Worm (Caenorhabditis elegans) whole organism, L2 larva: ENCODE measurements around the gene fbxa-112.
"Not testable (repeated sequence)": the region's sequence is repeated elsewhere in the genome, so short reads cannot be mapped to it uniquely, and the experiment has no call there.

Experiments
- C34F6.9 ChIP-seq: fragments of 150-350 bp; optimal IDR thresholded peaks from 2 replicates; lab custom pipeline; 2014; ENCODE audit warnings: missing biosample characterization, missing genetic modification characterization
- Y55F3AM.14 ChIP-seq: fragments of 200-800 bp; sonication (Bioruptor generic); optimal IDR thresholded peaks from 2 replicates; lab custom pipeline; 2018; ENCODE audit warnings: mild to moderate bottlenecking, missing genetic modification characterization, missing compliant biosample characterization
- ZK546.5 ChIP-seq: sonication (generic microtip); optimal IDR thresholded peaks from 2 replicates; lab custom pipeline; 2017; ENCODE audit warnings: missing biosample characterization, missing genetic modification characterization
- alr-1 ChIP-seq: fragments of 150-350 bp; optimal IDR thresholded peaks from 2 replicates; lab custom pipeline; 2014; ENCODE audit warnings: missing biosample characterization, missing genetic modification characterization
- aly-2 ChIP-seq: fragments of 150-350 bp; optimal IDR thresholded peaks from 2 replicates; lab custom pipeline; 2014; ENCODE audit warnings: missing biosample characterization, missing genetic modification characterization
- ceh-82 ChIP-seq: fragments of 150-350 bp; optimal IDR thresholded peaks from 2 replicates; lab custom pipeline; 2014; ENCODE audit warnings: missing biosample characterization, missing genetic modification characterization
- crh-2 ChIP-seq: sonication (generic microtip); optimal IDR thresholded peaks from 2 replicates; lab custom pipeline; 2017; ENCODE audit warnings: missing biosample characterization, missing genetic modification characterization
- dmd-4 ChIP-seq: sonication (generic microtip); optimal IDR thresholded peaks from 2 replicates; lab custom pipeline; 2017; ENCODE audit warnings: missing biosample characterization, missing genetic modification characterization
- fos-1 ChIP-seq: fragments of 150-350 bp; optimal IDR thresholded peaks from 2 replicates; lab custom pipeline; 2014; ENCODE audit warnings: missing biosample characterization, missing genetic modification characterization
- gmeb-1 ChIP-seq: fragments of 150-350 bp; optimal IDR thresholded peaks from 2 replicates; lab custom pipeline; 2014; ENCODE audit warnings: missing biosample characterization, missing genetic modification characterization
- lin-11 ChIP-seq: fragments of 150-350 bp; sonication (generic microtip); optimal IDR thresholded peaks from 2 replicates; lab custom pipeline; 2014; ENCODE audit warnings: missing biosample characterization, missing genetic modification characterization, inconsistent platforms, mixed read lengths
- lin-13 ChIP-seq: fragments of 150-350 bp; optimal IDR thresholded peaks from 2 replicates; lab custom pipeline; 2014; ENCODE audit warnings: missing biosample characterization, missing genetic modification reagents, missing genetic modification characterization
- lin-39 ChIP-seq: fragments of 150-350 bp; optimal IDR thresholded peaks from 2 replicates; lab custom pipeline; 2014; ENCODE audit warnings: missing biosample characterization, missing genetic modification reagents, missing genetic modification characterization
- mbf-1 ChIP-seq: sonication (generic microtip); optimal IDR thresholded peaks from 2 replicates; lab custom pipeline; 2017; ENCODE audit warnings: missing biosample characterization, missing genetic modification characterization
- mdl-1 ChIP-seq, 2 experiments: fragments of 150-350 bp in 1 of 2; sonication (generic microtip) in 1 of 2; optimal IDR thresholded peaks; 2 replicates each; lab custom pipeline; 2017; ENCODE audit warnings: missing biosample characterization in 2 of 2, missing genetic modification characterization in 2 of 2
- nhr-10 ChIP-seq: sonication (generic microtip); optimal IDR thresholded peaks from 2 replicates; lab custom pipeline; 2017; ENCODE audit warnings: missing biosample characterization, missing genetic modification characterization
- nhr-11 ChIP-seq: fragments of 150-350 bp; optimal IDR thresholded peaks from 2 replicates; lab custom pipeline; 2014; ENCODE audit warnings: missing biosample characterization, missing genetic modification characterization
- nhr-21 ChIP-seq: fragments of 150-350 bp; optimal IDR thresholded peaks from 2 replicates; lab custom pipeline; 2014; ENCODE audit warnings: missing biosample characterization, missing genetic modification characterization
- nhr-23 ChIP-seq: fragments of 150-350 bp; optimal IDR thresholded peaks from 2 replicates; lab custom pipeline; 2014; ENCODE audit warnings: missing biosample characterization, missing genetic modification reagents, missing genetic modification characterization
- nhr-237 ChIP-seq: fragments of 150-350 bp; optimal IDR thresholded peaks from 2 replicates; lab custom pipeline; 2014; ENCODE audit warnings: missing biosample characterization, missing genetic modification characterization
- nhr-25 ChIP-seq: fragments of 150-350 bp; sonication (generic microtip); optimal IDR thresholded peaks from 3 replicates; lab custom pipeline; 2014; ENCODE audit warnings: missing biosample characterization, missing genetic modification characterization
- nhr-6 ChIP-seq: fragments of 150-350 bp; optimal IDR thresholded peaks from 2 replicates; lab custom pipeline; 2014; ENCODE audit warnings: missing biosample characterization, missing genetic modification characterization
- nhr-77 ChIP-seq: fragments of 150-350 bp; optimal IDR thresholded peaks from 2 replicates; lab custom pipeline; 2014; ENCODE audit warnings: missing biosample characterization, missing genetic modification characterization
- peb-1 ChIP-seq: fragments of 150-350 bp; optimal IDR thresholded peaks from 2 replicates; lab custom pipeline; 2014; ENCODE audit warnings: missing biosample characterization, missing genetic modification characterization
- skn-1 ChIP-seq: sonication (generic microtip); optimal IDR thresholded peaks from 2 replicates; lab custom pipeline; 2017; ENCODE audit warnings: missing biosample characterization, missing genetic modification characterization
- sma-3 ChIP-seq: sonication (generic microtip); optimal IDR thresholded peaks from 2 replicates; lab custom pipeline; 2016; ENCODE audit warnings: missing genetic modification reagents, missing genetic modification characterization, missing compliant biosample characterization
- sma-9 ChIP-seq, 2 experiments: fragments of 150-350 bp in 1 of 2; sonication (generic microtip) in 1 of 2; optimal IDR thresholded peaks; 2 replicates each; lab custom pipeline; 2014 to 2016; ENCODE audit warnings: missing genetic modification characterization in 2 of 2, mild to moderate bottlenecking in 1 of 2, missing biosample characterization in 1 of 2, missing compliant biosample characterization in 1 of 2, missing genetic modification reagents in 1 of 2, moderate library complexity in 1 of 2
- unc-39 ChIP-seq: fragments of 150-350 bp; optimal IDR thresholded peaks from 2 replicates; lab custom pipeline; 2014; ENCODE audit warnings: missing biosample characterization, missing genetic modification characterization
- unc-55 ChIP-seq: fragments of 150-350 bp; sonication (generic microtip); optimal IDR thresholded peaks from 3 replicates; lab custom pipeline; 2014; ENCODE audit warnings: missing biosample characterization, missing genetic modification reagents, missing genetic modification characterization
- unc-62 ChIP-seq: fragments of 150-350 bp; optimal IDR thresholded peaks from 2 replicates; lab custom pipeline; 2014; ENCODE audit warnings: missing biosample characterization, missing genetic modification reagents, missing genetic modification characterization
- zag-1 ChIP-seq: fragments of 150-350 bp; optimal IDR thresholded peaks from 2 replicates; lab custom pipeline; 2014; ENCODE audit warnings: missing biosample characterization, missing genetic modification characterization
- ztf-1 ChIP-seq: fragments of 200-800 bp; sonication (Bioruptor generic); conservative IDR thresholded peaks from 2 replicates; pipeline ENCODE4 v1.3.6; 2022; ENCODE audit warnings: missing genetic modification characterization, missing compliant biosample characterization
- ztf-11 ChIP-seq: sonication (generic microtip); optimal IDR thresholded peaks from 2 replicates; lab custom pipeline; 2017; ENCODE audit warnings: missing biosample characterization, missing genetic modification characterization
- ztf-4 ChIP-seq: fragments of 150-350 bp; optimal IDR thresholded peaks from 2 replicates; lab custom pipeline; 2014; ENCODE audit warnings: missing biosample characterization, missing genetic modification characterization

Gene fbxa-112

ce11 chrV:16948011-16948410 is at the start of gene fbxa-112:
Gene fbxa-112 (minus strand): TSS chrV:16948111.
- not testable (repeated sequence) for TF ChIP-seq peb-1; ztf-1 (GFP tag; lab: Robert Waterston, UW); dmd-4 (tag; lab: Kevin White, UChicago)
- TF ChIP-seq, all 48 proteins: peak for 0; not testable (repeated sequence) for 48

ce11 chrV:16992383-16992782 is 44.5 kb upstream of the fbxa-112 start:
- no peak for TF ChIP-seq nhr-6 (tag; lab: Kevin White, UChicago)
- TF ChIP-seq nhr-23 (tag; lab: Kevin White, UChicago), result no peak
- TF ChIP-seq mdl-1 (tag; optimal IDR thresholded peaks at IDR 0.05; lab: Kevin White, UChicago), result no peak
- TF ChIP-seq fos-1 (tag; lab: Kevin White, UChicago), result no peak
- TF ChIP-seq crh-2, result no peak
- no peak for TF ChIP-seq skn-1 (tag; lab: Kevin White, UChicago)
- no peak for TF ChIP-seq sma-9 (GFP tag; optimal IDR thresholded peaks at IDR 0.05; lab: Kevin White, UChicago)
- no peak for TF ChIP-seq sma-9 (tag; optimal IDR thresholded peaks at IDR 0.05; lab: Kevin White, UChicago)
- TF ChIP-seq lin-39 (tag; lab: Kevin White, UChicago), result no peak
- TF ChIP-seq aly-2, result no peak
- no peak for TF ChIP-seq nhr-11 (tag; lab: Kevin White, UChicago)
- no peak for TF ChIP-seq lin-11 (tag; lab: Kevin White, UChicago)
- no peak for TF ChIP-seq unc-39
- TF ChIP-seq alr-1 (tag; lab: Kevin White, UChicago), result no peak
- no peak for TF ChIP-seq nhr-25 (tag; lab: Kevin White, UChicago)
- no peak for TF ChIP-seq Y55F3AM.14
- TF ChIP-seq lin-13 (GFP tag; lab: Kevin White, UChicago), result no peak
- no peak for TF ChIP-seq gmeb-1
- no peak for TF ChIP-seq ceh-82 (tag; lab: Kevin White, UChicago)
- TF ChIP-seq, all 48 proteins: peak for 0

DNA sequence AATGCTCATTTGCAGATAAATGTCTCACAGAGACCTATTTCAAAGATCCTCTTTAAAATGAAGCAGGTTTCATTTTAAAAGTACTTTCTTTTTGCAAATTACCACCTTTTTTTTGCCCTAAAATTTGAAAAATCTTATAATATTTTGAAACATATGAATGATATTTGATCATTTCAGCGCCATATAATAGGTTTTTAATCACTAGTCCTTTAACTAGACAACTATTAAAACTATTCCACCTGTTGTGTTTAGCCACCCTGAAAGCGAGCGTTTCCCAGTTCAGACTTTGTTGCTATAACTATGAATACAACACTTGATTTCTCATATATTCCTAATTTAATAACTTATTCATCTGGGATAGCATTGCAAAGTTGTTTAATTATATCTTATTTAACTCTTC is 43.8 kb upstream of the fbxa-112 start, which contains the start of gene srz-95:
srz-95 (plus strand) TSS at position 301 of the 400 bp plus-strand sequence.
- TF ChIP-seq peb-1 (no peak), ztf-11 (tag; lab: Kevin White, UChicago) (no peak), nhr-21 (tag; lab: Kevin White, UChicago) (no peak), ceh-82 (tag; lab: Kevin White, UChicago) (no peak), mbf-1 (tag; lab: Kevin White, UChicago) (no peak), skn-1 (tag; lab: Kevin White, UChicago) (no peak), unc-39 (no peak), ZK546.5 (no peak), zag-1 (no peak), nhr-237 (tag; lab: Kevin White, UChicago) (no peak), alr-1 (tag; lab: Kevin White, UChicago) (no peak), nhr-10 (tag; lab: Kevin White, UChicago) (no peak), aly-2 (no peak), sma-9 (GFP tag; optimal IDR thresholded peaks at IDR 0.05; lab: Kevin White, UChicago) (no peak), sma-9 (tag; optimal IDR thresholded peaks at IDR 0.05; lab: Kevin White, UChicago) (no peak), unc-62 (no peak), C34F6.9 (no peak)

ce11 chrV:16988614-16989013 is 40.7 kb upstream of the fbxa-112 start, which contains the start of gene Y102A5C.27:
Gene Y102A5C.27 (minus strand): TSS chrV:16988714.
- TF ChIP-seq unc-55 (no peak), mbf-1 (tag; lab: Kevin White, UChicago) (no peak), lin-13 (GFP tag; lab: Kevin White, UChicago) (no peak), zag-1 (no peak), ZK546.5 (no peak), mdl-1 (tag; optimal IDR thresholded peaks at IDR 0.05; lab: Kevin White, UChicago) (no peak), unc-62 (no peak), nhr-10 (tag; lab: Kevin White, UChicago) (no peak), gmeb-1 (no peak), fos-1 (tag; lab: Kevin White, UChicago) (no peak), ceh-82 (tag; lab: Kevin White, UChicago) (no peak), nhr-77 (no peak), peb-1 (no peak), crh-2 (no peak), nhr-25 (tag; lab: Kevin White, UChicago) (no peak), sma-3 (GFP tag; lab: Kevin White, UChicago) (no peak)
- TF ChIP-seq, all 48 proteins: peak for 0

ce11 chrV:16987783-16988182 is 39.9 kb upstream of the fbxa-112 start:
- TF ChIP-seq alr-1 (tag; lab: Kevin White, UChicago) (no peak), ZK546.5 (no peak), ztf-4 (tag; lab: Kevin White, UChicago) (no peak), crh-2 (no peak)
- TF ChIP-seq, all 48 proteins: peak for 0
